Worm (Caenorhabditis elegans) whole organism, L4/young adult: Measurements from ENCODE around the gene VZK822L.2.

Experiments
- W03F9.2 ChIP-seq: fragments of 150-350 bp; optimal IDR thresholded peaks from 2 replicates; lab custom pipeline; 2014; ENCODE audit warnings: missing biosample characterization, missing genetic modification characterization
- dao-5 ChIP-seq: sonication (generic microtip); optimal IDR thresholded peaks from 2 replicates; lab custom pipeline; 2016; ENCODE audit warnings: missing genotype, missing genetic modification characterization, moderate library complexity, missing compliant biosample characterization
- him-1 ChIP-seq: sonication (generic microtip); optimal IDR thresholded peaks from 2 replicates; lab custom pipeline; 2016; ENCODE audit warnings: missing genotype, missing genetic modification reagents, missing genetic modification characterization, missing compliant biosample characterization

Gene VZK822L.2

ce11 chrIV:11911723-11912122 is at the start of gene VZK822L.2:
VZK822L.2 (plus strand) TSS chrIV:11912023.
- TF ChIP-seq him-1 (tag; lab: Kevin White, UChicago) = no peak
- TF ChIP-seq W03F9.2 (tag; lab: Kevin White, UChicago) = no peak
- no peak for TF ChIP-seq dao-5 (tag; lab: Kevin White, UChicago)

- TF ChIP-seq W03F9.2 (tag; lab: Kevin White, UChicago) = no peak
These were observed 48.4 kb upstream of the VZK822L.2 start for ce11 chrIV:11863428-11863827.

ce11 chrIV:11864226-11864625 is 47.6 kb upstream of the VZK822L.2 start, which contains the start of gene trpa-1:
trpa-1 (plus strand) TSS chrIV:11864526.
- TF ChIP-seq W03F9.2 (tag; lab: Kevin White, UChicago) (no peak), dao-5 (tag; lab: Kevin White, UChicago) (no peak), him-1 (tag; lab: Kevin White, UChicago) (no peak)

ce11 chrIV:11867652-11868232 is 44.1 kb upstream of the VZK822L.2 start:
- TF ChIP-seq him-1 (tag; lab: Kevin White, UChicago) (no peak), W03F9.2 (tag; lab: Kevin White, UChicago) (no peak), dao-5 (tag; lab: Kevin White, UChicago) (no peak)

ce11 chrIV:11868452-11868851 is 43.4 kb upstream of the VZK822L.2 start:
- TF ChIP-seq W03F9.2 (tag; lab: Kevin White, UChicago) (no peak), dao-5 (tag; lab: Kevin White, UChicago) (no peak), him-1 (tag; lab: Kevin White, UChicago) (no peak)

ce11 chrIV:11871083-11871482 is 40.7 kb upstream of the VZK822L.2 start:
- TF ChIP-seq W03F9.2 (tag; lab: Kevin White, UChicago) = no peak
- peak; percentile 36 for TF ChIP-seq him-1 (tag; lab: Kevin White, UChicago)
- TF ChIP-seq dao-5 (tag; lab: Kevin White, UChicago) = no peak

ce11 chrIV:11871898-11872297 is 39.9 kb upstream of the VZK822L.2 start:
- TF ChIP-seq W03F9.2 (tag; lab: Kevin White, UChicago) = no peak
- TF ChIP-seq him-1 (tag; lab: Kevin White, UChicago) = no peak
- no peak for TF ChIP-seq dao-5 (tag; lab: Kevin White, UChicago)

ce11 chrIV:11877674-11878073 is 34.1 kb upstream of the VZK822L.2 start, which contains the start of gene pph-2:
pph-2 (minus strand) TSS chrIV:11877774.
- TF ChIP-seq W03F9.2 (tag; lab: Kevin White, UChicago) = no peak
- no peak for TF ChIP-seq dao-5 (tag; lab: Kevin White, UChicago)
- TF ChIP-seq him-1 (tag; lab: Kevin White, UChicago) = no peak

- TF ChIP-seq W03F9.2 (tag; lab: Kevin White, UChicago) (no peak), him-1 (tag; lab: Kevin White, UChicago) (no peak), dao-5 (tag; lab: Kevin White, UChicago) (no peak)
These were observed 33.6 kb upstream of the VZK822L.2 start, which contains the start of gene cutl-27 for ce11 chrIV:11878249-11878648. cutl-27 (plus strand) TSS chrIV:11878549.

- TF ChIP-seq him-1 (tag; lab: Kevin White, UChicago) = no peak
- no peak for TF ChIP-seq W03F9.2 (tag; lab: Kevin White, UChicago)
- TF ChIP-seq dao-5 (tag; lab: Kevin White, UChicago) = no peak
These were observed 29.3 kb upstream of the VZK822L.2 start for ce11 chrIV:11882534-11882933.

- TF ChIP-seq dao-5 (tag; lab: Kevin White, UChicago) (no peak), W03F9.2 (tag; lab: Kevin White, UChicago) (no peak), him-1 (tag; lab: Kevin White, UChicago) (no peak)
These were observed 28.3 kb upstream of the VZK822L.2 start for ce11 chrIV:11883478-11883877.

- TF ChIP-seq dao-5 (tag; lab: Kevin White, UChicago) (no peak), W03F9.2 (tag; lab: Kevin White, UChicago) (no peak), him-1 (tag; lab: Kevin White, UChicago) (no peak)
These were observed 26.5 kb upstream of the VZK822L.2 start, which contains the start of gene let-653 for ce11 chrIV:11885313-11885712. let-653 (plus strand) TSS chrIV:11885613.

- TF ChIP-seq dao-5 (tag; lab: Kevin White, UChicago) (no peak), him-1 (tag; lab: Kevin White, UChicago) (no peak), W03F9.2 (tag; lab: Kevin White, UChicago) (no peak)
These were observed 19.3 kb upstream of the VZK822L.2 start for ce11 chrIV:11892545-11892944.

ce11 chrIV:11893336-11893735 is 18.5 kb upstream of the VZK822L.2 start:
- TF ChIP-seq him-1 (tag; lab: Kevin White, UChicago) (no peak), dao-5 (tag; lab: Kevin White, UChicago) (no peak), W03F9.2 (tag; lab: Kevin White, UChicago) (no peak)
